Worm (Caenorhabditis elegans) whole organism, L4 larva: ENCODE measurements around the gene pot-1.

Experiments used
- F26F4.8 ChIP-seq: fragments of 200-800 bp; sonication (Bioruptor generic); conservative IDR thresholded peaks from 2 replicates; pipeline ENCODE4 v1.3.6; 2022; ENCODE audit warnings: missing genetic modification characterization, missing compliant biosample characterization
- F37D6.2 ChIP-seq: sonication (generic microtip); optimal IDR thresholded peaks from 2 replicates; lab custom pipeline; 2016; ENCODE audit warnings: mild to moderate bottlenecking, missing genetic modification characterization, missing compliant biosample characterization
- Y48G9A.11 ChIP-seq: fragments of 200-800 bp; sonication (Bioruptor generic); IDR thresholded peaks from 2 replicates; pipeline ENCODE4 v1.3.6; 2022; ENCODE audit warnings: missing genetic modification reagents, missing genetic modification characterization, missing compliant biosample characterization
- Y5F2A.4 ChIP-seq: fragments of 200-800 bp; sonication (Bioruptor generic); optimal IDR thresholded peaks from 2 replicates; lab custom pipeline; 2018; ENCODE audit warnings: mild to moderate bottlenecking, missing genetic modification characterization, missing compliant biosample characterization
- Y75B8A.6 ChIP-seq: fragments of 200-800 bp; sonication (Bioruptor generic); IDR thresholded peaks from 2 replicates; pipeline ENCODE4 v1.3.6; 2022; ENCODE audit warnings: missing genetic modification reagents, missing genetic modification characterization, missing compliant biosample characterization
- ZK337.2 ChIP-seq: fragments of 200-800 bp; sonication (Bioruptor generic); IDR thresholded peaks from 2 replicates; pipeline ENCODE4 v1.3.6; 2022; ENCODE audit warnings: missing genetic modification reagents, missing genetic modification characterization, missing compliant biosample characterization
- aha-1 ChIP-seq: fragments of 150-350 bp; peaks from one replicate; lab custom pipeline; 2014; ENCODE audit warnings: missing biosample characterization, missing genetic modification characterization
- aly-2 ChIP-seq: sonication (generic microtip); optimal IDR thresholded peaks from 2 replicates; lab custom pipeline; 2018; ENCODE audit warnings: missing biosample characterization, missing genetic modification characterization
- ama-1 ChIP-seq: fragments of 150-350 bp; optimal IDR thresholded peaks from 2 replicates; lab custom pipeline; 2014; ENCODE audit warnings: inconsistent platforms, mixed read lengths
- attf-4 ChIP-seq: sonication (generic microtip); optimal IDR thresholded peaks from 3 replicates; lab custom pipeline; 2017; ENCODE audit warnings: missing biosample characterization, missing genetic modification characterization
- ceh-28 ChIP-seq: fragments of 150-350 bp; optimal IDR thresholded peaks from 2 replicates; lab custom pipeline; 2014; ENCODE audit warnings: missing biosample characterization, missing genetic modification reagents, missing genetic modification characterization
- ceh-62 ChIP-seq: sonication (generic microtip); optimal IDR thresholded peaks from 2 replicates; lab custom pipeline; 2017; ENCODE audit warnings: missing biosample characterization, missing genetic modification characterization
- ceh-82 ChIP-seq: sonication (generic microtip); optimal IDR thresholded peaks from 2 replicates; lab custom pipeline; 2017; ENCODE audit warnings: missing biosample characterization, missing genetic modification characterization
- daf-12 ChIP-seq: fragments of 150-350 bp; optimal IDR thresholded peaks from 2 replicates; lab custom pipeline; 2014; ENCODE audit warnings: missing biosample characterization, missing genetic modification reagents, missing genetic modification characterization
- daf-16 ChIP-seq, 3 experiments: sonication (generic microtip); optimal IDR thresholded peaks; 2 replicates each; lab custom pipeline; 2016 to 2017; ENCODE audit warnings: missing genetic modification characterization in 3 of 3, missing genetic modification reagents in 3 of 3, mild to moderate bottlenecking in 2 of 3, missing compliant biosample characterization in 2 of 3, missing biosample characterization in 1 of 3, moderate library complexity in 1 of 3
- daf-19 ChIP-seq: fragments of 200-800 bp; sonication (Bioruptor generic); conservative IDR thresholded peaks from 2 replicates; pipeline ENCODE4 v1.3.6; 2022; ENCODE audit warnings: missing genetic modification characterization, missing compliant biosample characterization
- daf-8 ChIP-seq: fragments of 200-800 bp; sonication (Bioruptor generic); IDR thresholded peaks from 2 replicates; pipeline ENCODE4 v1.3.6; 2022; ENCODE audit warnings: missing genetic modification characterization, missing compliant biosample characterization
- dmd-6 ChIP-seq: fragments of 200-800 bp; sonication (Bioruptor generic); IDR thresholded peaks from 2 replicates; pipeline ENCODE4 v1.3.6; 2022; ENCODE audit warnings: missing genetic modification reagents, missing genetic modification characterization, missing compliant biosample characterization
- dpl-1 ChIP-seq: fragments of 150-350 bp; optimal IDR thresholded peaks from 2 replicates; lab custom pipeline; 2014; ENCODE audit warnings: missing biosample characterization, missing genetic modification reagents, missing genetic modification characterization
- dve-1 ChIP-seq: sonication (generic microtip); optimal IDR thresholded peaks from 2 replicates; lab custom pipeline; 2017; ENCODE audit warnings: antibody characterized with exemption, mild to moderate bottlenecking, missing genetic modification characterization, missing compliant biosample characterization; ENCODE audit not compliant: insufficient read depth
- fkh-10 ChIP-seq: fragments of 150-350 bp; optimal IDR thresholded peaks from 2 replicates; lab custom pipeline; 2014; ENCODE audit warnings: missing biosample characterization, missing genetic modification reagents, missing genetic modification characterization
- fos-1 ChIP-seq: fragments of 150-350 bp; optimal IDR thresholded peaks from 2 replicates; lab custom pipeline; 2014; ENCODE audit warnings: missing biosample characterization, missing genetic modification characterization
- hlh-11 ChIP-seq: fragments of 200-800 bp; sonication (Bioruptor generic); optimal IDR thresholded peaks from 2 replicates; lab custom pipeline; 2018; ENCODE audit warnings: mild to moderate bottlenecking, missing genetic modification characterization, missing compliant biosample characterization
- jun-1 ChIP-seq: fragments of 150-350 bp; optimal IDR thresholded peaks from 2 replicates; lab custom pipeline; 2014; ENCODE audit warnings: missing biosample characterization, missing genetic modification reagents, missing genetic modification characterization
- lin-1 ChIP-seq: fragments of 200-800 bp; sonication (Bioruptor generic); IDR thresholded peaks from 2 replicates; pipeline ENCODE4 v1.3.6; 2022; ENCODE audit warnings: missing genetic modification reagents, missing genetic modification characterization, missing compliant biosample characterization
- lin-15B ChIP-seq: fragments of 150-350 bp; sonication (generic microtip); optimal IDR thresholded peaks from 3 replicates; lab custom pipeline; 2014; ENCODE audit warnings: missing biosample characterization, missing genetic modification characterization
- lin-29 ChIP-seq: fragments of 200-800 bp; sonication (Bioruptor generic); IDR thresholded peaks from 2 replicates; pipeline ENCODE4 v1.3.6; 2022; ENCODE audit warnings: missing genetic modification reagents, missing genetic modification characterization, missing compliant biosample characterization
- lin-38 ChIP-seq: fragments of 200-800 bp; sonication (Bioruptor generic); IDR thresholded peaks from 2 replicates; pipeline ENCODE4 v1.3.6; 2022; ENCODE audit warnings: missing genetic modification reagents, missing genetic modification characterization, missing compliant biosample characterization
- lir-3 ChIP-seq: sonication (generic microtip); optimal IDR thresholded peaks from 2 replicates; lab custom pipeline; 2016; ENCODE audit warnings: mild to moderate bottlenecking, missing genetic modification characterization, missing compliant biosample characterization
- madf-9 ChIP-seq: fragments of 200-800 bp; sonication (Bioruptor generic); conservative IDR thresholded peaks from 2 replicates; pipeline ENCODE4 v1.3.6; 2022; ENCODE audit warnings: missing genetic modification reagents, missing genetic modification characterization, missing compliant biosample characterization
- mdl-1 ChIP-seq, 2 experiments: fragments of 150-350 bp in 1 of 2; sonication (generic microtip) in 1 of 2; optimal IDR thresholded peaks; 2 replicates each; lab custom pipeline; 2014 to 2017; ENCODE audit warnings: missing biosample characterization in 2 of 2, missing genetic modification characterization in 2 of 2
- mdt-29 ChIP-seq: fragments of 200-800 bp; sonication (Bioruptor generic); IDR thresholded peaks from 2 replicates; pipeline ENCODE4 v1.3.6; 2022; ENCODE audit warnings: missing genetic modification reagents, missing genetic modification characterization, missing compliant biosample characterization
- mes-2 ChIP-seq: sonication (generic microtip); optimal IDR thresholded peaks from 2 replicates; lab custom pipeline; 2016; ENCODE audit warnings: missing genotype, mild to moderate bottlenecking, missing genetic modification characterization, missing compliant biosample characterization; ENCODE audit not compliant: poor library complexity, severe bottlenecking
- mxl-3 ChIP-seq: fragments of 200-800 bp; sonication (Bioruptor generic); optimal IDR thresholded peaks from 2 replicates; lab custom pipeline; 2018; ENCODE audit warnings: mild to moderate bottlenecking, missing genetic modification characterization, missing compliant biosample characterization
- nhr-28 ChIP-seq: fragments of 150-350 bp; optimal IDR thresholded peaks from 2 replicates; lab custom pipeline; 2014; ENCODE audit warnings: missing biosample characterization, missing genetic modification characterization
- nhr-41 ChIP-seq: fragments of 200-800 bp; sonication (Bioruptor generic); IDR thresholded peaks from 2 replicates; pipeline ENCODE4 v1.3.6; 2022; ENCODE audit warnings: missing genetic modification reagents, missing genetic modification characterization, missing compliant biosample characterization
- nhr-48 ChIP-seq: sonication (generic microtip); optimal IDR thresholded peaks from 2 replicates; lab custom pipeline; 2016; ENCODE audit warnings: mild to moderate bottlenecking, missing genetic modification characterization, missing compliant biosample characterization
- nhr-6 ChIP-seq: fragments of 150-350 bp; optimal IDR thresholded peaks from 2 replicates; lab custom pipeline; 2014; ENCODE audit warnings: missing biosample characterization, missing genetic modification characterization
- pha-4 ChIP-seq, 2 experiments: fragments of 150-350 bp in 1 of 2; fragments of 200-800 bp in 1 of 2; sonication (Bioruptor generic) in 1 of 2; IDR thresholded peaks in 1 of 2; optimal IDR thresholded peaks in 1 of 2; 2 replicates each; pipeline versions ENCODE4 v1.3.6 to Lab custom; 2014 to 2022; ENCODE audit warnings: missing genetic modification characterization in 2 of 2, missing genetic modification reagents in 2 of 2, missing biosample characterization in 1 of 2, missing compliant biosample characterization in 1 of 2
- pqm-1 ChIP-seq: sonication (generic microtip); optimal IDR thresholded peaks from 2 replicates; lab custom pipeline; 2017; ENCODE audit warnings: missing biosample characterization, missing genetic modification characterization
- saeg-2 ChIP-seq: fragments of 200-800 bp; sonication (Bioruptor generic); IDR thresholded peaks from 2 replicates; pipeline ENCODE4 v1.3.6; 2022; ENCODE audit warnings: missing genetic modification reagents, missing genetic modification characterization, missing compliant biosample characterization
- sdz-12 ChIP-seq: fragments of 200-800 bp; sonication (Bioruptor generic); optimal IDR thresholded peaks from 2 replicates; lab custom pipeline; 2018; ENCODE audit warnings: mild to moderate bottlenecking, missing genetic modification characterization, missing compliant biosample characterization
- set-16 ChIP-seq: fragments of 200-800 bp; sonication (Bioruptor generic); IDR thresholded peaks from 2 replicates; pipeline ENCODE4 v1.3.6; 2022; ENCODE audit warnings: missing genetic modification reagents, missing genetic modification characterization, missing compliant biosample characterization
- snpc-4 ChIP-seq: fragments of 150-350 bp; optimal IDR thresholded peaks from 2 replicates; lab custom pipeline; 2014; ENCODE audit warnings: missing biosample characterization, missing genetic modification characterization
- spr-3 ChIP-seq: fragments of 200-800 bp; sonication (Bioruptor generic); optimal IDR thresholded peaks from 2 replicates; lab custom pipeline; 2018; ENCODE audit warnings: mild to moderate bottlenecking, missing genetic modification characterization, missing compliant biosample characterization
- tag-97 ChIP-seq: fragments of 200-800 bp; sonication (Bioruptor generic); IDR thresholded peaks from 2 replicates; pipeline ENCODE4 v1.3.6; 2022; ENCODE audit warnings: missing genetic modification characterization, missing compliant biosample characterization
- vab-7 ChIP-seq: fragments of 200-800 bp; sonication (Bioruptor generic); IDR thresholded peaks from 2 replicates; pipeline ENCODE4 v1.3.6; 2022; ENCODE audit warnings: missing genetic modification reagents, missing genetic modification characterization, missing compliant biosample characterization
- zfp-2 ChIP-seq: sonication (generic microtip); optimal IDR thresholded peaks from 2 replicates; lab custom pipeline; 2016; ENCODE audit warnings: mild to moderate bottlenecking, missing genetic modification characterization, missing compliant biosample characterization
- zip-11 ChIP-seq: fragments of 200-800 bp; sonication (Bioruptor generic); IDR thresholded peaks from 2 replicates; pipeline ENCODE4 v1.3.6; 2022; ENCODE audit warnings: missing genetic modification characterization, missing compliant biosample characterization
- zip-2 ChIP-seq: fragments of 150-350 bp; optimal IDR thresholded peaks from 2 replicates; lab custom pipeline; 2014; ENCODE audit warnings: missing biosample characterization, missing genetic modification characterization
- ztf-7 ChIP-seq: fragments of 150-350 bp; optimal IDR thresholded peaks from 2 replicates; lab custom pipeline; 2014; ENCODE audit warnings: missing biosample characterization, missing genetic modification characterization

pot-1 gene

DNA sequence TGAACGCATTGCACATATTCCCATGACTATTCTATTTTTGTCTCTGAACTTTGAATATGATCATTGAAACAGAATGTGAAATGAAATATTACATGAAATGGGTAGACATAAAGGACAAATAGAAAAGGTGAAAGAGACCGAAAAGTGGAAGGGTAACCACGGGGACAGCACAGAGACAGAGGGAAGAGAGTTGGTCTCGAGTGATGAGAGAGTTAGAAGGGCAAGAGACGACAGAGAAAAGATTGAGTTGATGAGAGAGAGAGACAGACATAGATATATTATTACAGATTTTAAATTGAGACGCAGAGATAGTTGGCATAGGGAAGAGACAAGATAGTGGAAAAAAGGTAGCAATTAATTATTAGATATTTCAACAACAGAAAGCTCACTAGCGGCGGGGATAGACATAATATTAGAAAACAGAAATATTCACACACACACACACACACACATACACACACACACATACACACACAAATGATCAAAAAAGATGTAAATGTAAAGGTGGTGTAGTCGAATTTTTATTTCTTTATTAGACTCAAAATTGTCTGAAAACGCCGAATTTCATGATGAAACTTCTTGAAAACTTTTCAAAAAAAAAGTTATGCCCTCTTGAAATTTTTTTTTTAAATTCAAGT lies 16.7 kb downstream of the pot-1 start (continued):
- peak; percentile 74 for TF ChIP-seq mxl-3 (GFP tag; lab: Kevin White, UChicago)
- TF ChIP-seq daf-16 (GFP tag; optimal IDR thresholded peaks at IDR 0.05; lab: Kevin White, UChicago), result no peak
- peak; percentile 67 for TF ChIP-seq daf-16 (tag; optimal IDR thresholded peaks at IDR 0.05; lab: Kevin White, UChicago)
- peak; percentile 87 for TF ChIP-seq nhr-28
- TF ChIP-seq hlh-11, result peak; percentile 81
- no peak for TF ChIP-seq tag-97 (GFP tag; lab: Robert Waterston, UW)
- TF ChIP-seq saeg-2, result no peak
- TF ChIP-seq sdz-12 (GFP tag; lab: Kevin White, UChicago), result no peak
- peak; percentile 69 for TF ChIP-seq pqm-1 (tag; lab: Kevin White, UChicago)
- no peak for TF ChIP-seq daf-8
- TF ChIP-seq lin-38 (GFP tag; lab: Robert Waterston, UW), result peak; percentile 22
- no peak for TF ChIP-seq fkh-10 (GFP tag; lab: Kevin White, UChicago)
- peak; percentile 33 for TF ChIP-seq nhr-48 (tag; lab: Kevin White, UChicago)
- no peak for TF ChIP-seq Y75B8A.6 (GFP tag; lab: Robert Waterston, UW)
- no peak for TF ChIP-seq aly-2 (tag; lab: Kevin White, UChicago)
- TF ChIP-seq ceh-82 (tag; lab: Kevin White, UChicago), result no peak
- no peak for TF ChIP-seq zfp-2 (tag; lab: Kevin White, UChicago)
- TF ChIP-seq F26F4.8 (GFP tag; lab: Robert Waterston, UW), result no peak
- TF ChIP-seq daf-19 (GFP tag; lab: Robert Waterston, UW), result no peak
- TF ChIP-seq spr-3, result no peak
- no peak for TF ChIP-seq zip-11 (GFP tag; lab: Robert Waterston, UW)
- TF ChIP-seq dmd-6 (GFP tag; lab: Robert Waterston, UW), result peak; percentile 77
- no peak for TF ChIP-seq Y48G9A.11 (GFP tag; lab: Robert Waterston, UW)
- TF ChIP-seq ztf-7, result peak; percentile 16
- TF ChIP-seq mdl-1 (tag; optimal IDR thresholded peaks at IDR 0.05; lab: Kevin White, UChicago), result peak; percentile 46 to 71
- peak; percentile 47 for TF ChIP-seq dpl-1 (GFP tag; lab: Kevin White, UChicago)
- TF ChIP-seq snpc-4, result no peak
- TF ChIP-seq madf-9 (GFP tag; lab: Robert Waterston, UW), result no peak
- TF ChIP-seq ZK337.2 (GFP tag; lab: Robert Waterston, UW), result no peak
- no peak for TF ChIP-seq vab-7 (GFP tag; lab: Robert Waterston, UW)
- no peak for TF ChIP-seq ceh-62 (tag; lab: Kevin White, UChicago)
- TF ChIP-seq pha-4 (GFP tag; IDR thresholded peaks at IDR 0.05; lab: Robert Waterston, UW), result no peak
- TF ChIP-seq pha-4 (tag; optimal IDR thresholded peaks at IDR 0.05; lab: Kevin White, UChicago), result no peak
- no peak for TF ChIP-seq zip-2 (tag; lab: Kevin White, UChicago)
- no peak for TF ChIP-seq lin-15B (tag; lab: Kevin White, UChicago)
- peak; percentile 90 for TF ChIP-seq dve-1 (tag; lab: Kevin White, UChicago)
- no peak for TF ChIP-seq lin-29 (GFP tag; lab: Robert Waterston, UW)
- no peak for TF ChIP-seq ama-1 (lab: Kevin White, UChicago)
- no peak for TF ChIP-seq Y5F2A.4
- TF ChIP-seq mes-2 (tag; lab: Kevin White, UChicago), result peak; percentile 52
- TF ChIP-seq attf-4, result no peak
- no peak for TF ChIP-seq fos-1 (tag; lab: Kevin White, UChicago)
- no peak for TF ChIP-seq ceh-28 (tag; lab: Kevin White, UChicago)
- no peak for TF ChIP-seq set-16 (GFP tag; lab: Robert Waterston, UW)
- 0 out of 2 replicates have a peak, but pooled peaks have one; percentile 26 for TF ChIP-seq lin-1 (GFP tag; lab: Robert Waterston, UW)
- TF ChIP-seq nhr-6 (tag; lab: Kevin White, UChicago), result peak; percentile 17
- TF ChIP-seq nhr-41, result no peak
- no peak for TF ChIP-seq lir-3
- no peak for TF ChIP-seq F37D6.2
- peak; percentile 91 for TF ChIP-seq aha-1
- no peak for TF ChIP-seq jun-1 (tag; lab: Kevin White, UChicago)
- no peak for TF ChIP-seq daf-12 (tag; lab: Kevin White, UChicago)
- no peak for TF ChIP-seq mdt-29
